Fruit fly (Drosophila melanogaster) whole organism, embryonic: ENCODE measurements around the gene CG15642.

Source experiments
- Antp ChIP-seq: fragments of 200-800 bp; sonication (Bioruptor generic); optimal IDR thresholded peaks from 3 replicates; lab custom pipeline; 2016; ENCODE audit warnings: missing biosample characterization, missing genetic modification characterization
- Asciz ChIP-seq: fragments of 200-800 bp; sonication (Bioruptor generic); optimal IDR thresholded peaks from 2 replicates; lab custom pipeline; 2017; ENCODE audit warnings: missing biosample characterization, mild to moderate bottlenecking, missing genetic modification characterization, missing genetic modification reagents
- Bteb2 ChIP-seq: fragments of 200-800 bp; sonication (Bioruptor generic); optimal IDR thresholded peaks from 2 replicates; lab custom pipeline; 2016; ENCODE audit warnings: missing biosample characterization, missing genetic modification characterization
- CG10147 ChIP-seq: fragments of 200-800 bp; sonication (Bioruptor generic); optimal IDR thresholded peaks from 2 replicates; lab custom pipeline; 2019; ENCODE audit warnings: missing biosample characterization, mild to moderate bottlenecking, missing genetic modification characterization, moderate library complexity
- CG10431 ChIP-seq: fragments of 200-800 bp; sonication (Bioruptor generic); optimal IDR thresholded peaks from 3 replicates; lab custom pipeline; 2018; ENCODE audit warnings: missing biosample characterization, mild to moderate bottlenecking, missing genetic modification characterization
- CG10654 ChIP-seq: fragments of 200-800 bp; sonication (Bioruptor generic); optimal IDR thresholded peaks from 2 replicates; lab custom pipeline; 2016; ENCODE audit warnings: missing biosample characterization, missing genetic modification characterization
- CG10959 ChIP-seq: fragments of 200-800 bp; sonication (Bioruptor generic); IDR thresholded peaks from 2 replicates; pipeline ENCODE4 v1.3.6; 2022; ENCODE audit warnings: missing biosample characterization, missing genetic modification characterization
- CG11456 ChIP-seq: fragments of 200-800 bp; sonication (Bioruptor generic); IDR thresholded peaks from 3 replicates; pipeline ENCODE4 v1.3.6; 2022; ENCODE audit warnings: missing biosample characterization, missing genetic modification characterization
- CG1233 ChIP-seq: fragments of 200-800 bp; sonication (Bioruptor generic); optimal IDR thresholded peaks from 4 replicates; lab custom pipeline; 2018; ENCODE audit warnings: missing biosample characterization, mild to moderate bottlenecking, missing genetic modification characterization
- CG13424 ChIP-seq: fragments of 200-800 bp; sonication (Bioruptor generic); optimal IDR thresholded peaks from 2 replicates; lab custom pipeline; 2019; ENCODE audit warnings: missing biosample characterization, mild to moderate bottlenecking, missing genetic modification characterization, moderate library complexity
- CG13624 ChIP-seq: fragments of 200-800 bp; sonication (Bioruptor generic); optimal IDR thresholded peaks from 2 replicates; lab custom pipeline; 2016; ENCODE audit warnings: missing biosample characterization, missing genetic modification characterization
- CG14050 ChIP-seq: fragments of 200-800 bp; sonication (Bioruptor generic); IDR thresholded peaks from 3 replicates; pipeline ENCODE4 v1.3.6; 2022; ENCODE audit warnings: missing biosample characterization, missing genetic modification characterization
- CG15073 ChIP-seq: fragments of 200-800 bp; sonication (Bioruptor generic); optimal IDR thresholded peaks from 2 replicates; lab custom pipeline; 2016; ENCODE audit warnings: missing biosample characterization, missing genetic modification characterization
- CG15514 ChIP-seq: fragments of 200-800 bp; sonication (Bioruptor generic); optimal IDR thresholded peaks from 3 replicates; lab custom pipeline; 2017; ENCODE audit warnings: missing biosample characterization, missing genetic modification characterization, mild to moderate bottlenecking, moderate library complexity, missing genetic modification reagents
- CG1602 ChIP-seq: fragments of 200-800 bp; sonication (Bioruptor generic); optimal IDR thresholded peaks from 3 replicates; lab custom pipeline; 2016; ENCODE audit warnings: missing biosample characterization, missing genetic modification characterization
- CG1603 ChIP-seq: fragments of 200-800 bp; sonication (Bioruptor generic); optimal IDR thresholded peaks from 2 replicates; lab custom pipeline; 2019; ENCODE audit warnings: missing biosample characterization, mild to moderate bottlenecking, missing genetic modification characterization, moderate library complexity
- CG16813 ChIP-seq: fragments of 200-800 bp; sonication (Bioruptor generic); IDR thresholded peaks from 3 replicates; pipeline ENCODE4 v1.3.6; 2022; ENCODE audit warnings: missing biosample characterization, missing genetic modification characterization; ENCODE audit not compliant: partially characterized antibody
- CG18619 ChIP-seq: fragments of 200-800 bp; sonication (Bioruptor generic); optimal IDR thresholded peaks from 3 replicates; lab custom pipeline; 2017; ENCODE audit warnings: missing biosample characterization, mild to moderate bottlenecking, missing genetic modification characterization
- CG2678 ChIP-seq: fragments of 200-800 bp; sonication (Bioruptor generic); optimal IDR thresholded peaks from 3 replicates; lab custom pipeline; 2019; ENCODE audit warnings: missing biosample characterization, mild to moderate bottlenecking, missing genetic modification characterization, moderate library complexity
- CG3407 ChIP-seq: fragments of 200-800 bp; sonication (Bioruptor generic); optimal IDR thresholded peaks from 2 replicates; lab custom pipeline; 2018; ENCODE audit warnings: missing biosample characterization, mild to moderate bottlenecking, missing genetic modification characterization
- CG34422 ChIP-seq: fragments of 200-800 bp; sonication (Bioruptor generic); IDR thresholded peaks from 3 replicates; pipeline ENCODE4 v1.3.6; 2022; ENCODE audit warnings: missing biosample characterization, missing genetic modification characterization
- CG3726 ChIP-seq: fragments of 200-800 bp; sonication (Bioruptor generic); IDR thresholded peaks from 3 replicates; pipeline ENCODE4, ENCODE4 v1.3.6; 2022; ENCODE audit warnings: missing biosample characterization, missing genetic modification characterization
- CG4282 ChIP-seq: fragments of 200-800 bp; sonication (Bioruptor generic); optimal IDR thresholded peaks from 2 replicates; lab custom pipeline; 2016; ENCODE audit warnings: missing biosample characterization, missing genetic modification characterization
- CG5180 ChIP-seq: fragments of 200-800 bp; sonication (Bioruptor generic); optimal IDR thresholded peaks from 3 replicates; lab custom pipeline; 2017; ENCODE audit warnings: missing biosample characterization, missing genetic modification characterization, mild to moderate bottlenecking, moderate library complexity, missing genetic modification reagents
- CG5245 ChIP-seq: fragments of 200-800 bp; sonication (Bioruptor generic); optimal IDR thresholded peaks from 3 replicates; lab custom pipeline; 2016; ENCODE audit warnings: missing biosample characterization, missing genetic modification characterization
- CG6683 ChIP-seq: fragments of 200-800 bp; sonication (Bioruptor generic); optimal IDR thresholded peaks from 2 replicates; lab custom pipeline; 2017; ENCODE audit warnings: missing biosample characterization, mild to moderate bottlenecking, missing genetic modification characterization, missing genetic modification reagents
- CrebB ChIP-seq: fragments of 200-800 bp; sonication (Bioruptor generic); optimal IDR thresholded peaks from 3 replicates; lab custom pipeline; 2018; ENCODE audit warnings: missing biosample characterization, mild to moderate bottlenecking, missing genetic modification characterization
- Dbx ChIP-seq: fragments of 200-800 bp; sonication (Bioruptor generic); IDR thresholded peaks from 3 replicates; pipeline ENCODE4 v1.3.6; 2022; ENCODE audit warnings: missing biosample characterization, missing genetic modification characterization
- Doc2 ChIP-seq: fragments of 200-800 bp; sonication (Bioruptor generic); IDR thresholded peaks from 2 replicates; pipeline ENCODE4 v1.3.6; 2022; ENCODE audit warnings: missing biosample characterization, missing genetic modification characterization
- Dref ChIP-seq: fragments of 200-800 bp; sonication (Bioruptor generic); IDR thresholded peaks from 2 replicates; pipeline ENCODE4 v1.3.6; 2022; ENCODE audit warnings: missing biosample characterization, missing genetic modification characterization
- ERR ChIP-seq: fragments of 200-800 bp; sonication (Bioruptor generic); optimal IDR thresholded peaks from 2 replicates; lab custom pipeline; 2016; ENCODE audit warnings: missing biosample characterization, missing genetic modification characterization
- GATAe ChIP-seq: fragments of 200-800 bp; sonication (Bioruptor generic); conservative IDR thresholded peaks from 2 replicates; pipeline ENCODE4 v1.3.6; 2022; ENCODE audit warnings: missing biosample characterization, missing genetic modification characterization
- H2.0 ChIP-seq: fragments of 200-800 bp; sonication (Bioruptor generic); IDR thresholded peaks from 2 replicates; pipeline ENCODE4 v1.3.6; 2022; ENCODE audit warnings: missing biosample characterization, missing genetic modification characterization
- HLH4C ChIP-seq: fragments of 200-800 bp; sonication (Bioruptor generic); IDR thresholded peaks from 3 replicates; pipeline ENCODE4 v1.3.6; 2022; ENCODE audit warnings: missing biosample characterization, missing genetic modification characterization; ENCODE audit not compliant: partially characterized antibody
- Nf-YC ChIP-seq: fragments of 200-800 bp; optimal IDR thresholded peaks from 3 replicates; lab custom pipeline; 2019; ENCODE audit warnings: missing biosample characterization, mild to moderate bottlenecking, missing genetic modification characterization, moderate library complexity
- Ptx1 ChIP-seq: fragments of 200-800 bp; sonication (Bioruptor generic); IDR thresholded peaks from 2 replicates; pipeline ENCODE4 v1.3.6; 2022; ENCODE audit warnings: missing biosample characterization, missing genetic modification characterization
- Rx ChIP-seq: fragments of 200-800 bp; sonication (Bioruptor generic); IDR thresholded peaks from 2 replicates; pipeline ENCODE4 v1.3.6; 2022; ENCODE audit warnings: missing biosample characterization, missing genetic modification characterization
- Tbp ChIP-seq: fragments of >200 bp; optimal IDR thresholded peaks from 2 replicates; lab custom pipeline; 2018; ENCODE audit warnings: missing biosample characterization, missing genetic modification characterization
- ase ChIP-seq: fragments of 200-800 bp; sonication (Bioruptor generic); IDR thresholded peaks from 3 replicates; pipeline ENCODE4 v1.3.6; 2022; ENCODE audit warnings: missing biosample characterization, missing genetic modification characterization
- chif ChIP-seq, 2 experiments: fragments of 200-800 bp; sonication (Bioruptor generic); optimal IDR thresholded peaks; 3 replicates each; lab custom pipeline; 2016; ENCODE audit warnings: missing biosample characterization in 2 of 2, missing genetic modification characterization in 2 of 2
- da ChIP-seq: fragments of 200-800 bp; sonication (Bioruptor generic); optimal IDR thresholded peaks from 2 replicates; lab custom pipeline; 2016; ENCODE audit warnings: missing biosample characterization, missing genetic modification characterization
- ham ChIP-seq: fragments of 200-800 bp; sonication (Bioruptor generic); IDR thresholded peaks from 2 replicates; pipeline ENCODE4 v1.3.6; 2022; ENCODE audit warnings: missing biosample characterization, missing genetic modification characterization
- her ChIP-seq: fragments of 200-800 bp; sonication (Bioruptor generic); optimal IDR thresholded peaks from 2 replicates; lab custom pipeline; 2016; ENCODE audit warnings: missing biosample characterization, missing genetic modification characterization
- knrl ChIP-seq: fragments of 200-800 bp; sonication (Bioruptor generic); IDR thresholded peaks from 3 replicates; pipeline ENCODE4 v1.3.6; 2022; ENCODE audit warnings: missing biosample characterization, missing genetic modification characterization; ENCODE audit not compliant: partially characterized antibody
- lab ChIP-seq: fragments of 200-800 bp; sonication (Bioruptor generic); optimal IDR thresholded peaks from 3 replicates; lab custom pipeline; 2017; ENCODE audit warnings: missing biosample characterization, missing genetic modification characterization, mild to moderate bottlenecking, moderate library complexity, missing genetic modification reagents
- maf-S ChIP-seq: fragments of 200-800 bp; sonication (Bioruptor generic); optimal IDR thresholded peaks from 2 replicates; lab custom pipeline; 2016; ENCODE audit warnings: missing biosample characterization, missing genetic modification characterization
- pum ChIP-seq: fragments of 200-800 bp; sonication (Bioruptor generic); optimal IDR thresholded peaks from 2 replicates; lab custom pipeline; 2016; ENCODE audit warnings: missing biosample characterization, missing genetic modification characterization
- pzg ChIP-seq: fragments of 200-800 bp; sonication (Bioruptor generic); optimal IDR thresholded peaks from 3 replicates; lab custom pipeline; 2018; ENCODE audit warnings: missing biosample characterization, mild to moderate bottlenecking, missing genetic modification characterization, moderate library complexity
- ro ChIP-seq: fragments of 200-800 bp; sonication (Bioruptor generic); IDR thresholded peaks from 2 replicates; pipeline ENCODE4 v1.3.6; 2022; ENCODE audit warnings: missing biosample characterization, missing genetic modification characterization
- sr ChIP-seq: fragments of 200-800 bp; sonication (Bioruptor generic); IDR thresholded peaks from 3 replicates; pipeline ENCODE4 v1.3.6; 2022; ENCODE audit warnings: missing biosample characterization, missing genetic modification characterization
- tap ChIP-seq: fragments of 200-800 bp; optimal IDR thresholded peaks from 3 replicates; lab custom pipeline; 2019; ENCODE audit warnings: missing biosample characterization, mild to moderate bottlenecking, missing genetic modification characterization, moderate library complexity
- unpg ChIP-seq: fragments of 200-800 bp; sonication (Bioruptor generic); optimal IDR thresholded peaks from 3 replicates; lab custom pipeline; 2018; ENCODE audit warnings: missing biosample characterization, mild to moderate bottlenecking, missing genetic modification characterization, moderate library complexity

Gene CG15642

dm6 chrX:15453121-15453520 is 14.4 kb downstream of the CG15642 start, which contains the start of gene CG11655 (continued):
- TF ChIP-seq CG18619 (GFP tag; lab: Kevin White, UChicago) (no peak), CG13424 (tag; lab: Kevin White, UChicago) (peak; percentile 13), CrebB (tag; lab: Kevin White, UChicago) (no peak), pum (GFP tag; lab: Kevin White, UChicago) (no peak), sr (GFP tag; lab: Robert Waterston, UW) (no peak), ase (GFP tag; lab: Robert Waterston, UW) (no peak), Dref (GFP tag; lab: Robert Waterston, UW) (0 out of 2 replicates have a peak, but pooled peaks have one; percentile 23), chif (GFP tag; optimal IDR thresholded peaks at IDR 0.05; lab: Kevin White, UChicago) (no peak), Tbp (GFP tag; lab: Kevin White, UChicago) (no peak), CG10654 (GFP tag; lab: Kevin White, UChicago) (no peak), ro (no peak), CG3726 (GFP tag; lab: Robert Waterston, UW) (no peak), CG11456 (GFP tag; lab: Robert Waterston, UW) (no peak), Dbx (GFP tag; lab: Robert Waterston, UW) (peak; percentile 52; the same call in 1 of the 3 replicates), CG1603 (tag; lab: Kevin White, UChicago) (no peak), CG2678 (no peak), pzg (GFP tag; lab: Kevin White, UChicago) (no peak), CG16813 (GFP tag; lab: Robert Waterston, UW) (no peak), ham (GFP tag; lab: Robert Waterston, UW) (no peak), unpg (GFP tag; lab: Kevin White, UChicago) (peak; percentile 21), Rx (GFP tag; lab: Robert Waterston, UW) (0 out of 2 replicates have a peak, but pooled peaks have one; percentile 23), HLH4C (GFP tag; lab: Robert Waterston, UW) (no peak), knrl (GFP tag; lab: Robert Waterston, UW) (no peak), ERR (GFP tag; lab: Kevin White, UChicago) (no peak), Nf-YC (no peak), CG10147 (no peak), lab (GFP tag; lab: Kevin White, UChicago) (no peak), CG5245 (no peak), CG15514 (peak; percentile 48), Asciz (GFP tag; lab: Kevin White, UChicago) (no peak), CG14050 (GFP tag; lab: Robert Waterston, UW) (peak; percentile 33; the same call in 1 of the 3 replicates), Ptx1 (peak; percentile 51; the same call in 1 of the 2 replicates), CG13624 (no peak), maf-S (GFP tag; lab: Kevin White, UChicago) (no peak), H2.0 (no peak), CG5180 (GFP tag; lab: Kevin White, UChicago) (no peak), Antp (GFP tag; lab: Kevin White, UChicago) (no peak), CG10431 (GFP tag; lab: Kevin White, UChicago) (no peak), GATAe (GFP tag; lab: Robert Waterston, UW) (0 out of 2 replicates have a peak, but pooled peaks have one; percentile 53), CG4282 (GFP tag; lab: Kevin White, UChicago) (no peak), tap (no peak), CG34422 (GFP tag; lab: Robert Waterston, UW) (0 out of 3 replicates have a peak, but pooled peaks have one; percentile 21), CG1602 (GFP tag; lab: Kevin White, UChicago) (peak; percentile 24), Doc2 (GFP tag; lab: Robert Waterston, UW) (no peak), Bteb2 (no peak), CG6683 (GFP tag; lab: Kevin White, UChicago) (no peak), da (no peak), CG1233 (GFP tag; lab: Kevin White, UChicago) (peak; percentile 38), her (GFP tag; lab: Kevin White, UChicago) (no peak), CG10959 (GFP tag; lab: Robert Waterston, UW) (no peak), CG15073 (GFP tag; lab: Kevin White, UChicago) (no peak), CG3407 (GFP tag; lab: Kevin White, UChicago) (no peak)
